Worm (Caenorhabditis elegans) whole organism, late embryonic: Measurements from ENCODE around the gene C02E7.10.

Source experiments
- C08G9.2 ChIP-seq: sonication (generic microtip); optimal IDR thresholded peaks from 2 replicates; lab custom pipeline; 2016; ENCODE audit warnings: mild to moderate bottlenecking, missing genetic modification characterization, moderate library complexity, missing compliant biosample characterization
- C38D4.7 ChIP-seq: fragments of 200-800 bp; sonication (Bioruptor generic); optimal IDR thresholded peaks from 2 replicates; lab custom pipeline; 2018; ENCODE audit warnings: mild to moderate bottlenecking, missing genetic modification characterization, moderate library complexity, missing compliant biosample characterization
- F13H6.1 ChIP-seq: sonication (generic microtip); optimal IDR thresholded peaks from 2 replicates; lab custom pipeline; 2016; ENCODE audit warnings: missing genetic modification characterization, missing compliant biosample characterization
- T23F11.4 ChIP-seq: fragments of 200-800 bp; sonication (Bioruptor generic); optimal IDR thresholded peaks from 2 replicates; lab custom pipeline; 2018; ENCODE audit warnings: mild to moderate bottlenecking, missing genetic modification characterization, missing compliant biosample characterization
- ahr-1 ChIP-seq: sonication (generic microtip); optimal IDR thresholded peaks from 2 replicates; lab custom pipeline; 2016; ENCODE audit warnings: missing genetic modification characterization, missing compliant biosample characterization
- ceh-19 ChIP-seq: fragments of 200-800 bp; sonication (Bioruptor generic); optimal IDR thresholded peaks from 2 replicates; lab custom pipeline; 2018; ENCODE audit warnings: mild to moderate bottlenecking, missing genetic modification characterization, missing compliant biosample characterization
- ceh-2 ChIP-seq: sonication (generic microtip); optimal IDR thresholded peaks from 2 replicates; lab custom pipeline; 2016; ENCODE audit warnings: missing genotype, missing genetic modification characterization, missing compliant biosample characterization
- ceh-22 ChIP-seq: sonication (generic microtip); optimal IDR thresholded peaks from 2 replicates; lab custom pipeline; 2017; ENCODE audit warnings: missing biosample characterization, missing genetic modification characterization
- ceh-24 ChIP-seq: sonication (generic microtip); optimal IDR thresholded peaks from 2 replicates; lab custom pipeline; 2016; ENCODE audit warnings: mild to moderate bottlenecking, missing genetic modification characterization, missing compliant biosample characterization
- ceh-31 ChIP-seq: sonication (generic microtip); optimal IDR thresholded peaks from 2 replicates; lab custom pipeline; 2016; ENCODE audit warnings: missing genetic modification characterization, missing compliant biosample characterization
- ceh-34 ChIP-seq: sonication (generic microtip); optimal IDR thresholded peaks from 2 replicates; lab custom pipeline; 2016; ENCODE audit warnings: mild to moderate bottlenecking, missing genetic modification characterization, missing compliant biosample characterization
- ceh-48 ChIP-seq: sonication (generic microtip); optimal IDR thresholded peaks from 2 replicates; lab custom pipeline; 2016; ENCODE audit warnings: missing genetic modification characterization, inconsistent platforms, missing compliant biosample characterization
- ceh-6 ChIP-seq: fragments of 200-800 bp; sonication (Bioruptor generic); optimal IDR thresholded peaks from 2 replicates; lab custom pipeline; 2018; ENCODE audit warnings: mild to moderate bottlenecking, missing genetic modification characterization, missing compliant biosample characterization
- dmd-4 ChIP-seq: sonication (generic microtip); optimal IDR thresholded peaks from 2 replicates; lab custom pipeline; 2016; ENCODE audit warnings: borderline replicate concordance, missing genetic modification characterization, missing compliant biosample characterization
- dve-1 ChIP-seq: sonication (generic microtip); optimal IDR thresholded peaks from 2 replicates; lab custom pipeline; 2017; ENCODE audit warnings: antibody characterized with exemption, mild to moderate bottlenecking, missing genetic modification characterization, missing compliant biosample characterization
- elt-4 ChIP-seq: sonication (generic microtip); optimal IDR thresholded peaks from 2 replicates; lab custom pipeline; 2016; ENCODE audit warnings: missing genetic modification characterization, missing compliant biosample characterization
- ets-4 ChIP-seq: sonication (generic microtip); optimal IDR thresholded peaks from 2 replicates; lab custom pipeline; 2016; ENCODE audit warnings: missing genetic modification characterization, missing compliant biosample characterization
- fkh-6 ChIP-seq: sonication (generic microtip); optimal IDR thresholded peaks from 2 replicates; lab custom pipeline; 2016; ENCODE audit warnings: missing genetic modification characterization, missing compliant biosample characterization
- gmeb-2 ChIP-seq: sonication (generic microtip); optimal IDR thresholded peaks from 2 replicates; lab custom pipeline; 2016; ENCODE audit warnings: missing genetic modification characterization, inconsistent platforms, missing compliant biosample characterization
- hlh-15 ChIP-seq: sonication (generic microtip); optimal IDR thresholded peaks from 2 replicates; lab custom pipeline; 2016; ENCODE audit warnings: missing genetic modification characterization, missing compliant biosample characterization
- hlh-6 ChIP-seq: sonication (generic microtip); optimal IDR thresholded peaks from 2 replicates; lab custom pipeline; 2016; ENCODE audit warnings: missing genotype, missing genetic modification characterization, missing compliant biosample characterization
- lin-11 ChIP-seq: fragments of 200-800 bp; sonication (Bioruptor generic); optimal IDR thresholded peaks from 2 replicates; lab custom pipeline; 2018; ENCODE audit warnings: mild to moderate bottlenecking, missing genetic modification characterization, missing compliant biosample characterization
- madf-2 ChIP-seq: sonication (generic microtip); optimal IDR thresholded peaks from 2 replicates; lab custom pipeline; 2017; ENCODE audit warnings: missing genetic modification characterization, missing compliant biosample characterization
- nfya-1 ChIP-seq: sonication (generic microtip); optimal IDR thresholded peaks from 2 replicates; lab custom pipeline; 2017; ENCODE audit warnings: missing genetic modification characterization, mild to moderate bottlenecking, missing compliant biosample characterization, antibody characterized with exemption, moderate library complexity
- nhr-11 ChIP-seq: fragments of 150-350 bp; optimal IDR thresholded peaks from 2 replicates; lab custom pipeline; 2014; ENCODE audit warnings: missing biosample characterization, missing genetic modification characterization
- pax-1 ChIP-seq: fragments of 150-350 bp; optimal IDR thresholded peaks from 2 replicates; lab custom pipeline; 2014; ENCODE audit warnings: missing biosample characterization, missing genetic modification characterization
- pqm-1 ChIP-seq: sonication (generic microtip); optimal IDR thresholded peaks from 2 replicates; lab custom pipeline; 2016; ENCODE audit warnings: missing genetic modification characterization, missing compliant biosample characterization
- pros-1 ChIP-seq: fragments of 150-350 bp; optimal IDR thresholded peaks from 2 replicates; lab custom pipeline; 2014; ENCODE audit warnings: missing biosample characterization, missing genetic modification reagents, missing genetic modification characterization
- ref-2 ChIP-seq: sonication (generic microtip); optimal IDR thresholded peaks from 2 replicates; lab custom pipeline; 2016; ENCODE audit warnings: missing genetic modification characterization, missing compliant biosample characterization
- rnt-1 ChIP-seq: sonication (generic microtip); optimal IDR thresholded peaks from 2 replicates; lab custom pipeline; 2016; ENCODE audit warnings: missing genetic modification characterization, missing compliant biosample characterization
- syd-9 ChIP-seq: sonication (generic microtip); optimal IDR thresholded peaks from 2 replicates; lab custom pipeline; 2016; ENCODE audit warnings: mild to moderate bottlenecking, missing genetic modification characterization, moderate library complexity, missing compliant biosample characterization
- unc-3 ChIP-seq, 2 experiments: fragments of 200-800 bp in 1 of 2; sonication (Bioruptor generic) in 1 of 2; sonication (generic microtip) in 1 of 2; conservative IDR thresholded peaks in 1 of 2; optimal IDR thresholded peaks in 1 of 2; 2 replicates each; pipeline versions ENCODE4 v1.3.6 to Lab custom; 2016 to 2022; ENCODE audit warnings: missing compliant biosample characterization in 2 of 2, missing genetic modification characterization in 2 of 2, missing genetic modification reagents in 1 of 2
- unc-42 ChIP-seq: sonication (generic microtip); optimal IDR thresholded peaks from 2 replicates; lab custom pipeline; 2016; ENCODE audit warnings: missing genotype, missing genetic modification characterization, missing compliant biosample characterization
- unc-55 ChIP-seq: sonication (generic microtip); optimal IDR thresholded peaks from 2 replicates; lab custom pipeline; 2017; ENCODE audit warnings: missing biosample characterization, missing genetic modification reagents, missing genetic modification characterization
- unc-86 ChIP-seq: sonication (generic microtip); optimal IDR thresholded peaks from 2 replicates; lab custom pipeline; 2016; ENCODE audit warnings: missing genetic modification characterization, missing compliant biosample characterization
- zip-5 ChIP-seq: sonication (generic microtip); optimal IDR thresholded peaks from 2 replicates; lab custom pipeline; 2016; ENCODE audit warnings: missing genetic modification characterization, missing compliant biosample characterization
- ztf-16 ChIP-seq: sonication (generic microtip); optimal IDR thresholded peaks from 2 replicates; lab custom pipeline; 2017; ENCODE audit warnings: missing genetic modification characterization, missing compliant biosample characterization

C02E7.10 gene

DNA sequence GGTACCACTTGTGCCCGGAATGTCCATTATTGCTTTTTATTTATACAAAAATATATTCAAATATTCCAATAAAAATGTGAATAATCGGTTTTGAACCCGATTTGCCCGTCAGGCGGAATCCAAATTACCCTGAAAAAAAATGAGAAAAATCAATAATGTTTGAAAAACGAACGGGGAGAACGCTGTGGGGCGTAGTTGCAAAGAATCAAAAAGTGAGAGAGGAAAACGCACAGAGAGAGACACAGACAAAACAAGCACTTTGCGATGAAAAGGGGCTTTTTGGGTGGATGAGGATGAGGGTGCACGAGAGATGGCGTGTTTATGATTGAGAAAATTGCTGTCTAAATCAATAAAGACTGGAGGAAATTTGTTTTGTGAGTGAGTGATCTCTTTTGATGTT is 30.1 kb upstream of the C02E7.10 start, which contains the start of gene tam-1:
Gene tam-1 (minus strand): TSS at position 135 of the 400 bp plus-strand sequence.
- no peak for TF ChIP-seq elt-4 (tag; lab: Kevin White, UChicago)
- peak; percentile 27 for TF ChIP-seq ceh-48 (tag; lab: Kevin White, UChicago)
- TF ChIP-seq unc-42 (tag; lab: Kevin White, UChicago): peak; percentile 33
- TF ChIP-seq unc-55 (GFP tag; lab: Kevin White, UChicago): peak; percentile 13
- no peak for TF ChIP-seq zip-5 (tag; lab: Kevin White, UChicago)
- TF ChIP-seq rnt-1 (tag; lab: Kevin White, UChicago): no peak
- TF ChIP-seq C38D4.7: no peak
- no peak for TF ChIP-seq ztf-16 (tag; lab: Kevin White, UChicago)
- TF ChIP-seq pqm-1 (tag; lab: Kevin White, UChicago): no peak
- no peak for TF ChIP-seq fkh-6
- no peak for TF ChIP-seq dve-1
- peak; percentile 14 for TF ChIP-seq nfya-1 (tag; lab: Kevin White, UChicago)
- TF ChIP-seq ceh-34 (tag; lab: Kevin White, UChicago): no peak
- TF ChIP-seq ceh-19 (GFP tag; lab: Kevin White, UChicago): no peak
- no peak for TF ChIP-seq unc-86 (tag; lab: Kevin White, UChicago)
- TF ChIP-seq syd-9 (tag; lab: Kevin White, UChicago): no peak

DNA sequence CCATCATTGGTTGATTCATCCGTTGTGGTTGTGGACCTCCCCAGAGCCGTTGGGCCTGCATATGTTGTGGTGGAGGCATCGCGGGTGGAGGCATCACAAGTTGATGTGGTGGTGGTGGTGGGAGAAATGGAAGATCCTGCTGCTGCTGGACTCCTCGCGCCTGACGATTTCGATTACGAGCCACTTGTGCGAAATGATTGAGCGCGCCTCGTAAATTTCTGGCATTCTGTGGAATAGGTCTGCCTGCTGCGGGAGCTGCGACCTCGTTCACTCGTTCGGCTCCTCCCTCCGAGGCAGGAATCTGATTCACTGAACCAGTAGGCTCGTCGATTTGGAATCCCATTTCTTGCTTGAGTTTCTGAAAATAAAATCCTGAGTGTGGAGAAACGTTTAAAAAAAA is 27.8 kb upstream of the C02E7.10 start:
- TF ChIP-seq dmd-4 (tag; lab: Kevin White, UChicago) (no peak), nhr-11 (no peak), ceh-24 (tag; lab: Kevin White, UChicago) (no peak), F13H6.1 (tag; lab: Kevin White, UChicago) (no peak), C08G9.2 (no peak), ref-2 (no peak)

DNA sequence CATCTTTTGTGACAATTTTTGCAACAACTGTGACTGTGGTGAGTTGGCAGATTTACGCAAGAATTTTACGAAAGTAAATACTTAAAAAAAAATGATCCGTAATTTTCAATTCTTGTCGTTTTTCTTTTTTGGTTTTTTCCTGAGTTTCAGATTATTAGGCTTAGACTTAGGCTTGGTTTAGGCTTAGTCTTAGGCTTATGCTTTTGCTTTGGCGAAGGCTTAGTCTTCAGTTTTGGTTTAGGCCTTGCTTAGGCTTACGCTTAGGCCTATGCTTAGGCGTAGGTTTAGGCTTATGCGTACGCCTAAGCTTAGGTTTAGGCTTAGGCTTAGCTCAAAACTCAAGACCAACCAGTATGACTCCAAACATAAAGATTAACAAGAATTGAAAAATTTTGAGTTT is 24.8 kb upstream of the C02E7.10 start:
- TF ChIP-seq hlh-6 (tag; lab: Kevin White, UChicago) (no peak), T23F11.4 (GFP tag; lab: Kevin White, UChicago) (no peak), lin-11 (no peak), hlh-15 (tag; lab: Kevin White, UChicago) (no peak), ceh-31 (tag; lab: Kevin White, UChicago) (no peak), madf-2 (no peak), gmeb-2 (tag; lab: Kevin White, UChicago) (no peak), unc-55 (GFP tag; lab: Kevin White, UChicago) (no peak), ceh-19 (GFP tag; lab: Kevin White, UChicago) (no peak), ets-4 (tag; lab: Kevin White, UChicago) (no peak), ceh-2 (tag; lab: Kevin White, UChicago) (no peak), fkh-6 (no peak), elt-4 (tag; lab: Kevin White, UChicago) (no peak)

DNA sequence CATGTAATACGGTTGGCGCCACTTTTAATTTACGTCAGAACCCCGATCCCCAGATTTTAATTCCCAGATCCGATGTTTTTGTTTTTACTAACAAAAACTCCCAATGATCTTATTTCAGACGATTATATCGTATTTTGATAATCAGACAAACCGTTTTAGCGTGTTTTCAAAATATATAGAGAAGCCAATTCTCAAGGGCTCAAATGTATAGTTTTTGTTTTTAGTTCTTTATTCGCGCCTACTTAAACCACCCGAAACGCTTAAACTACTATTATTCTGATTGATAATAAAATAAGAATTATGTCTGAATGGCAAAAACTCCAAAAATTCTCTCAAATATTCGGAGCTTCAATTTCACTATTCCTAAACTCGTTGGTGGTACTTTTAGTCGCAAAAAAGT is 23.7 kb upstream of the C02E7.10 start, which contains the start of gene str-208:
Gene str-208 (plus strand): TSS at position 301 of the 400 bp plus-strand sequence.
- no peak for TF ChIP-seq madf-2
- TF ChIP-seq T23F11.4 (GFP tag; lab: Kevin White, UChicago): no peak
- TF ChIP-seq pros-1 (tag; lab: Kevin White, UChicago): no peak
- TF ChIP-seq ceh-6 (GFP tag; lab: Kevin White, UChicago): no peak
- no peak for TF ChIP-seq pax-1
- TF ChIP-seq ceh-22: no peak
- no peak for TF ChIP-seq dve-1
- no peak for TF ChIP-seq ahr-1 (tag; lab: Kevin White, UChicago)
- no peak for TF ChIP-seq unc-3 (GFP tag; conservative IDR thresholded peaks at IDR 0.05; lab: Robert Waterston, UW)
- no peak for TF ChIP-seq unc-3 (tag; optimal IDR thresholded peaks at IDR 0.05; lab: Kevin White, UChicago)
